Fruit fly (Drosophila melanogaster) whole organism, embryonic: Measurements from ENCODE around the gene aqz.

ENCODE experiments used
- ATbp ChIP-seq: fragments of 200-800 bp; sonication (Bioruptor generic); optimal IDR thresholded peaks from 2 replicates; lab custom pipeline; 2017; ENCODE audit warnings: missing biosample characterization, mild to moderate bottlenecking, missing genetic modification characterization, missing genetic modification reagents
- CG10431 ChIP-seq: fragments of 200-800 bp; sonication (Bioruptor generic); optimal IDR thresholded peaks from 3 replicates; lab custom pipeline; 2018; ENCODE audit warnings: missing biosample characterization, mild to moderate bottlenecking, missing genetic modification characterization
- CG10462 ChIP-seq: fragments of 200-800 bp; sonication (Bioruptor generic); optimal IDR thresholded peaks from 2 replicates; lab custom pipeline; 2016; ENCODE audit warnings: missing biosample characterization, missing genetic modification characterization
- CG10654 ChIP-seq: fragments of 200-800 bp; sonication (Bioruptor generic); optimal IDR thresholded peaks from 2 replicates; lab custom pipeline; 2016; ENCODE audit warnings: missing biosample characterization, missing genetic modification characterization
- CG11398 ChIP-seq: fragments of 200-800 bp; sonication (Bioruptor generic); optimal IDR thresholded peaks from 2 replicates; lab custom pipeline; 2016; ENCODE audit warnings: missing biosample characterization, missing genetic modification characterization
- CG12155 ChIP-seq: fragments of 200-800 bp; sonication (Bioruptor generic); optimal IDR thresholded peaks from 3 replicates; lab custom pipeline; 2016; ENCODE audit warnings: missing biosample characterization, missing genetic modification characterization
- CG12744 ChIP-seq: fragments of 200-800 bp; sonication (Bioruptor generic); optimal IDR thresholded peaks from 2 replicates; lab custom pipeline; 2016; ENCODE audit warnings: missing biosample characterization, missing genetic modification characterization
- CG12942 ChIP-seq: fragments of 200-800 bp; sonication (Bioruptor generic); optimal IDR thresholded peaks from 3 replicates; lab custom pipeline; 2016; ENCODE audit warnings: missing biosample characterization, missing genetic modification characterization
- CG14860 ChIP-seq: fragments of 200-800 bp; sonication (Bioruptor generic); IDR thresholded peaks from 3 replicates; pipeline ENCODE4 v1.3.6; 2022; ENCODE audit warnings: missing biosample characterization, missing genetic modification characterization; ENCODE audit not compliant: partially characterized antibody
- CG15479 ChIP-seq: fragments of 200-800 bp; sonication (Bioruptor generic); optimal IDR thresholded peaks from 3 replicates; lab custom pipeline; 2019; ENCODE audit warnings: missing biosample characterization, mild to moderate bottlenecking, missing genetic modification characterization, moderate library complexity
- CG1602 ChIP-seq: fragments of 200-800 bp; sonication (Bioruptor generic); optimal IDR thresholded peaks from 3 replicates; lab custom pipeline; 2016; ENCODE audit warnings: missing biosample characterization, missing genetic modification characterization
- CG17612 ChIP-seq: fragments of 200-800 bp; sonication (Bioruptor generic); IDR thresholded peaks from 2 replicates; pipeline ENCODE4 v1.3.6; 2022; ENCODE audit warnings: missing biosample characterization, missing genetic modification characterization
- CG2199 ChIP-seq: fragments of 200-800 bp; sonication (Bioruptor generic); IDR thresholded peaks from 3 replicates; pipeline ENCODE4 v1.3.6; 2022; ENCODE audit warnings: missing biosample characterization, missing genetic modification characterization
- CG34224 ChIP-seq: fragments of 200-800 bp; sonication (Bioruptor generic); IDR thresholded peaks from 3 replicates; pipeline ENCODE4 v1.3.6; 2022; ENCODE audit warnings: missing biosample characterization, missing genetic modification characterization; ENCODE audit not compliant: partially characterized antibody
- CG34422 ChIP-seq: fragments of 200-800 bp; sonication (Bioruptor generic); IDR thresholded peaks from 3 replicates; pipeline ENCODE4 v1.3.6; 2022; ENCODE audit warnings: missing biosample characterization, missing genetic modification characterization
- CG4617 ChIP-seq: fragments of 200-800 bp; sonication (Bioruptor generic); optimal IDR thresholded peaks from 3 replicates; lab custom pipeline; 2016; ENCODE audit warnings: missing biosample characterization, missing genetic modification characterization, borderline replicate concordance
- CG6175 ChIP-seq: fragments of 200-800 bp; sonication (Bioruptor generic); IDR thresholded peaks from 3 replicates; pipeline ENCODE4 v1.3.6; 2022; ENCODE audit warnings: missing biosample characterization, missing genetic modification characterization
- CG7271 ChIP-seq: fragments of 200-800 bp; sonication (Bioruptor generic); optimal IDR thresholded peaks from 2 replicates; lab custom pipeline; 2018; ENCODE audit warnings: missing biosample characterization, mild to moderate bottlenecking, missing genetic modification characterization, moderate library complexity
- CG8290 ChIP-seq, 3 experiments: fragments of 200-800 bp; sonication (Bioruptor generic); optimal IDR thresholded peaks; 2 replicates each; lab custom pipeline; 2016 to 2019; ENCODE audit warnings: missing biosample characterization in 3 of 3, missing genetic modification characterization in 3 of 3, mild to moderate bottlenecking in 2 of 3, moderate library complexity in 1 of 3
- CG8924 ChIP-seq: fragments of 200-800 bp; optimal IDR thresholded peaks from 3 replicates; lab custom pipeline; 2019; ENCODE audit warnings: missing biosample characterization, mild to moderate bottlenecking, missing genetic modification characterization, moderate library complexity
- CG9215 ChIP-seq: fragments of 200-800 bp; sonication (Bioruptor generic); IDR thresholded peaks from 2 replicates; pipeline ENCODE4 v1.3.6; 2022; ENCODE audit warnings: missing biosample characterization, missing genetic modification characterization
- CkIIα-i1 ChIP-seq: fragments of 200-800 bp; sonication (Bioruptor generic); IDR thresholded peaks from 2 replicates; pipeline ENCODE4 v1.3.6; 2022; ENCODE audit warnings: missing biosample characterization, missing genetic modification characterization
- CoRest ChIP-seq: fragments of 200-800 bp; sonication (Bioruptor generic); optimal IDR thresholded peaks from 3 replicates; lab custom pipeline; 2018; ENCODE audit warnings: missing biosample characterization, mild to moderate bottlenecking, missing genetic modification characterization, moderate library complexity
- D19A ChIP-seq: fragments of 200-800 bp; optimal IDR thresholded peaks from 3 replicates; lab custom pipeline; 2019; ENCODE audit warnings: missing biosample characterization, mild to moderate bottlenecking, missing genetic modification characterization, moderate library complexity
- Fer2 ChIP-seq: fragments of 200-800 bp; sonication (Bioruptor generic); optimal IDR thresholded peaks from 2 replicates; lab custom pipeline; 2018; ENCODE audit warnings: missing biosample characterization, mild to moderate bottlenecking, missing genetic modification characterization, moderate library complexity
- Hmr ChIP-seq: fragments of 200-800 bp; sonication (Bioruptor generic); optimal IDR thresholded peaks from 3 replicates; lab custom pipeline; 2017; ENCODE audit warnings: mild to moderate bottlenecking, missing biosample characterization, missing genetic modification reagents, missing genetic modification characterization
- Max ChIP-seq: fragments of 200-800 bp; sonication (Bioruptor generic); optimal IDR thresholded peaks from 2 replicates; lab custom pipeline; 2016; ENCODE audit warnings: missing biosample characterization, mild to moderate bottlenecking, missing genetic modification characterization
- Ptx1 ChIP-seq: fragments of 200-800 bp; sonication (Bioruptor generic); IDR thresholded peaks from 2 replicates; pipeline ENCODE4 v1.3.6; 2022; ENCODE audit warnings: missing biosample characterization, missing genetic modification characterization
- Side ChIP-seq: fragments of 200-800 bp; sonication (Bioruptor generic); optimal IDR thresholded peaks from 2 replicates; lab custom pipeline; 2016; ENCODE audit warnings: missing biosample characterization, missing genetic modification characterization
- Six4 ChIP-seq: fragments of 200-800 bp; sonication (Bioruptor generic); optimal IDR thresholded peaks from 2 replicates; lab custom pipeline; 2016; ENCODE audit warnings: missing biosample characterization, missing genetic modification characterization
- Sry-δ ChIP-seq: fragments of 200-800 bp; sonication (Bioruptor generic); optimal IDR thresholded peaks from 2 replicates; lab custom pipeline; 2016; ENCODE audit warnings: missing biosample characterization, missing genetic modification characterization
- Xrp1 ChIP-seq: fragments of 200-800 bp; sonication (Bioruptor generic); IDR thresholded peaks from 2 replicates; pipeline ENCODE4 v1.3.6; 2022; ENCODE audit warnings: missing biosample characterization, missing genetic modification characterization
- bab2 ChIP-seq: fragments of 200-800 bp; sonication (Bioruptor generic); optimal IDR thresholded peaks from 2 replicates; lab custom pipeline; 2016; ENCODE audit warnings: missing biosample characterization, missing genetic modification characterization
- br ChIP-seq: fragments of >200 bp; optimal IDR thresholded peaks from 2 replicates; lab custom pipeline; 2017
- cato ChIP-seq: fragments of 200-800 bp; sonication (Bioruptor generic); optimal IDR thresholded peaks from 2 replicates; lab custom pipeline; 2016; ENCODE audit warnings: missing biosample characterization, missing genetic modification characterization, borderline replicate concordance
- chif ChIP-seq, 2 experiments: fragments of 200-800 bp; sonication (Bioruptor generic); optimal IDR thresholded peaks; 3 replicates each; lab custom pipeline; 2016; ENCODE audit warnings: missing biosample characterization in 2 of 2, missing genetic modification characterization in 2 of 2
- en ChIP-seq: fragments of 200-800 bp; sonication (Bioruptor generic); optimal IDR thresholded peaks from 2 replicates; lab custom pipeline; 2016; ENCODE audit warnings: missing biosample characterization, missing genetic modification characterization
- ftz-f1 ChIP-seq: fragments of 200-800 bp; sonication (Bioruptor generic); optimal IDR thresholded peaks from 2 replicates; lab custom pipeline; 2016; ENCODE audit warnings: missing biosample characterization, missing genetic modification characterization
- gro ChIP-seq: fragments of 200-800 bp; sonication (Bioruptor generic); optimal IDR thresholded peaks from 2 replicates; lab custom pipeline; 2016; ENCODE audit warnings: missing biosample characterization, missing genetic modification characterization
- jumu ChIP-seq: fragments of 200-800 bp; sonication (Bioruptor generic); optimal IDR thresholded peaks from 3 replicates; lab custom pipeline; 2016; ENCODE audit warnings: missing biosample characterization, missing genetic modification characterization
- kni ChIP-seq: fragments of 200-800 bp; sonication (Bioruptor generic); optimal IDR thresholded peaks from 3 replicates; lab custom pipeline; 2017; ENCODE audit warnings: mild to moderate bottlenecking, missing biosample characterization, missing genetic modification reagents, missing genetic modification characterization
- knrl ChIP-seq: fragments of 200-800 bp; sonication (Bioruptor generic); IDR thresholded peaks from 3 replicates; pipeline ENCODE4 v1.3.6; 2022; ENCODE audit warnings: missing biosample characterization, missing genetic modification characterization; ENCODE audit not compliant: partially characterized antibody
- luna ChIP-seq: fragments of 200-800 bp; sonication (Bioruptor generic); optimal IDR thresholded peaks from 2 replicates; lab custom pipeline; 2016; ENCODE audit warnings: missing biosample characterization, missing genetic modification characterization
- pros ChIP-seq: fragments of 200-800 bp; sonication (Bioruptor generic); optimal IDR thresholded peaks from 3 replicates; lab custom pipeline; 2019; ENCODE audit warnings: missing biosample characterization, mild to moderate bottlenecking, missing genetic modification characterization, moderate library complexity
- pum ChIP-seq: fragments of 200-800 bp; sonication (Bioruptor generic); optimal IDR thresholded peaks from 2 replicates; lab custom pipeline; 2016; ENCODE audit warnings: missing biosample characterization, missing genetic modification characterization
- sna ChIP-seq: fragments of 200-800 bp; sonication (Bioruptor generic); IDR thresholded peaks from 2 replicates; pipeline ENCODE4 v1.3.6; 2022; ENCODE audit warnings: missing biosample characterization, missing genetic modification characterization; ENCODE audit not compliant: partially characterized antibody
- so ChIP-seq: fragments of 200-800 bp; sonication (Bioruptor generic); IDR thresholded peaks from 3 replicates; pipeline ENCODE4 v1.3.6; 2022; ENCODE audit warnings: missing biosample characterization, missing genetic modification characterization
- tap ChIP-seq: fragments of 200-800 bp; optimal IDR thresholded peaks from 3 replicates; lab custom pipeline; 2019; ENCODE audit warnings: missing biosample characterization, mild to moderate bottlenecking, missing genetic modification characterization, moderate library complexity
- zen ChIP-seq: fragments of 200-800 bp; sonication (Bioruptor generic); optimal IDR thresholded peaks from 3 replicates; lab custom pipeline; 2018; ENCODE audit warnings: missing biosample characterization, mild to moderate bottlenecking, missing genetic modification characterization, moderate library complexity

aqz gene

DNA sequence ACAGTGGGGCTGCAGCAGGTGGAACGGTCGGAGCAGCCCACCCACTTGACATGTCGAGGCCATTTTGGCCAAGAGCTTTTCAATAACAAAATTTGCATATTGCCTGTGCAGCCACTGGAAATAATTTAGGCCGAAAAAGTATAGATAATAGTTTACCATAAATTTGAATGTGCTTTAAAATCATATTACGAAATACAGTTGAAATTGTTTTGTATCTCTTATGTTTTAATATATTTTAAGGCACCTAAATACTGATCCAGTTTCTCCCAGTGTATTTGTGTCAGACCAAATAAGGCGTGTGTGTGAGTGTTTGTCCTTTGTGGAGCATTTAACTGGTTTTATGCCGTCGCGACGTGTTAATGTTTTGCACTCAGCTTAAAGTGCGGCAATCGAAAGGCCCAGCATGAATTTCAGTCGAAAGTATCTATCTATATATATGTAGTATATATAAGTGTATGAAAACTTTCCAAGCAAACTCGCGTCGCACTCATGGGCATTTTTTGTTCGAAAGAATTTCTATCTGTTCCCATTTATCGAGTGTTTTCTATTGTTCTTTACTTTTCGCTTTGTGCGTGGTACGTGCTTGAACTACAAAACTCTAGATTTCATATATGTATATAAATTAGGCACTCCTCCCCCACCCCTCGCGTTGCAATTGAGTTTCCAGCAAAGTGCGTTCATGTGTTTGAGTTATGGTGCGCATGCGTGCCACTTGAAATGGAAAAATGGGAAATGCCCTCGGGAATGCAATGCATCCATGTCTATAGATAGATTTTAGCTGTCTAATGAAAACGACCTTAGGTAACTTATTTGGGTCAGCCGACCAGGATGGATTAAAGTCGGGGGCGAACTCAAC is 29.1 kb upstream of the aqz start (continued):
- TF ChIP-seq CG10431 (GFP tag; lab: Kevin White, UChicago) = no peak
- TF ChIP-seq zen (tag; lab: Kevin White, UChicago) = no peak
- peak; percentile 43 for TF ChIP-seq CG1602 (GFP tag; lab: Kevin White, UChicago)
- TF ChIP-seq Fer2 (tag; lab: Kevin White, UChicago) = no peak
- peak; percentile 55; the same call in 1 of the 2 replicates for TF ChIP-seq Xrp1 (GFP tag; lab: Robert Waterston, UW)
- TF ChIP-seq sna (GFP tag; lab: Robert Waterston, UW) = no peak
- TF ChIP-seq so (GFP tag; lab: Robert Waterston, UW) = 0 out of 3 replicates have a peak, but pooled peaks have one; percentile 47
- TF ChIP-seq CG2199 (GFP tag; lab: Robert Waterston, UW) = peak; percentile 100
- peak; percentile 32 for TF ChIP-seq CG8924 (tag; lab: Kevin White, UChicago)
- no peak for TF ChIP-seq CG11398 (GFP tag; lab: Kevin White, UChicago)
- TF ChIP-seq CoRest = peak; percentile 43
- peak; percentile 12 for TF ChIP-seq Hmr (GFP tag; lab: Kevin White, UChicago)
- TF ChIP-seq CG34224 (GFP tag; lab: Robert Waterston, UW) = no peak
- TF ChIP-seq pros = peak; percentile 14
- TF ChIP-seq cato = no peak
- TF ChIP-seq knrl = no peak
- TF ChIP-seq kni = peak; percentile 70
- no peak for TF ChIP-seq CG12744 (GFP tag; lab: Kevin White, UChicago)
- no peak for TF ChIP-seq luna (GFP tag; lab: Kevin White, UChicago)
- TF ChIP-seq gro (GFP tag; lab: Kevin White, UChicago) = no peak
- TF ChIP-seq Side (GFP tag; lab: Kevin White, UChicago) = no peak
- TF ChIP-seq Six4 (GFP tag; lab: Kevin White, UChicago) = no peak
- 0 out of 3 replicates have a peak, but pooled peaks have one; percentile 21 for TF ChIP-seq CG34422 (GFP tag; lab: Robert Waterston, UW)
- no peak for TF ChIP-seq jumu (GFP tag; lab: Kevin White, UChicago)
- peak; percentile 18 for TF ChIP-seq tap (tag; lab: Kevin White, UChicago)
- TF ChIP-seq ftz-f1 (GFP tag; lab: Kevin White, UChicago) = no peak
- TF ChIP-seq en (GFP tag; lab: Kevin White, UChicago) = no peak
- TF ChIP-seq CG7271 (tag; lab: Kevin White, UChicago) = no peak
- peak; percentile 19 for TF ChIP-seq ATbp (GFP tag; lab: Kevin White, UChicago)
- TF ChIP-seq pum (GFP tag; lab: Kevin White, UChicago) = no peak
- TF ChIP-seq CG12155 = no peak
- no peak for TF ChIP-seq Max
- no peak; the same call in 1 of the 2 replicates for TF ChIP-seq Ptx1
- no peak for TF ChIP-seq bab2 (GFP tag; lab: Kevin White, UChicago)
- no peak for TF ChIP-seq CG10462 (GFP tag; lab: Kevin White, UChicago)
- TF ChIP-seq br = no peak
- no peak for TF ChIP-seq Sry-δ (GFP tag; lab: Kevin White, UChicago)
- TF ChIP-seq CkIIα-i1 (GFP tag; lab: Robert Waterston, UW) = no peak
- TF ChIP-seq chif (GFP tag; optimal IDR thresholded peaks at IDR 0.05; lab: Kevin White, UChicago) = peak in 1 of 2 experiments; percentile 23
- TF ChIP-seq CG12942 = no peak
- TF ChIP-seq CG4617 (GFP tag; lab: Kevin White, UChicago) = no peak
- TF ChIP-seq D19A (tag; lab: Kevin White, UChicago) = peak; percentile 25
- TF ChIP-seq CG8290 (GFP tag; optimal IDR thresholded peaks at IDR 0.05; lab: Kevin White, UChicago) = no peak
- TF ChIP-seq CG8290 (tag; optimal IDR thresholded peaks at IDR 0.05; lab: Kevin White, UChicago) = peak in 1 of 2 experiments; percentile 16
- TF ChIP-seq CG17612 (GFP tag; lab: Robert Waterston, UW) = no peak
- TF ChIP-seq CG10654 (GFP tag; lab: Kevin White, UChicago) = peak; percentile 1
- TF ChIP-seq CG6175 (GFP tag; lab: Robert Waterston, UW) = no peak
- TF ChIP-seq CG9215 (GFP tag; lab: Robert Waterston, UW) = no peak
- no peak for TF ChIP-seq CG15479 (GFP tag; lab: Kevin White, UChicago)
- no peak for TF ChIP-seq CG14860 (GFP tag; lab: Robert Waterston, UW)
